Worm (Caenorhabditis elegans) whole organism, midembryonic: ENCODE data around the gene cyp-32B1.

ENCODE experiments used
- T22C8.4 ChIP-seq: fragments of 200-800 bp; sonication (Bioruptor generic); IDR thresholded peaks from 2 replicates; pipeline ENCODE4 v1.3.6; 2022; ENCODE audit warnings: missing genetic modification characterization, missing compliant biosample characterization
- cog-1 ChIP-seq: sonication (generic microtip); optimal IDR thresholded peaks from 2 replicates; lab custom pipeline; 2016; ENCODE audit warnings: missing genetic modification characterization, missing compliant biosample characterization
- flt-1 ChIP-seq: fragments of 200-800 bp; sonication (Bioruptor generic); IDR thresholded peaks from 2 replicates; pipeline ENCODE4 v1.3.6; 2022; ENCODE audit warnings: missing genetic modification characterization, missing compliant biosample characterization
- klf-2 ChIP-seq: fragments of 200-800 bp; sonication (Bioruptor generic); conservative IDR thresholded peaks from 2 replicates; pipeline ENCODE4 v1.3.6; 2022; ENCODE audit warnings: missing genetic modification reagents, missing genetic modification characterization, missing compliant biosample characterization
- med-1 ChIP-seq: sonication (generic microtip); optimal IDR thresholded peaks from 2 replicates; lab custom pipeline; 2017; ENCODE audit warnings: missing genetic modification characterization, mild to moderate bottlenecking, missing compliant biosample characterization, antibody characterized with exemption, missing genetic modification reagents; ENCODE audit not compliant: insufficient read depth
- ref-1 ChIP-seq: fragments of 200-800 bp; sonication (Bioruptor generic); conservative IDR thresholded peaks from 2 replicates; pipeline ENCODE4 v1.3.6; 2022; ENCODE audit warnings: missing genetic modification reagents, missing genetic modification characterization, missing compliant biosample characterization
- tab-1 ChIP-seq: fragments of 200-800 bp; sonication (Bioruptor generic); IDR thresholded peaks from 2 replicates; pipeline ENCODE4 v1.3.6; 2022; ENCODE audit warnings: missing genetic modification characterization, missing compliant biosample characterization
- ztf-23 ChIP-seq: fragments of 200-800 bp; sonication (Bioruptor generic); IDR thresholded peaks from 2 replicates; pipeline ENCODE4 v1.3.6; 2022; ENCODE audit warnings: missing genetic modification reagents, missing genetic modification characterization, missing compliant biosample characterization
- ztf-29 ChIP-seq: fragments of 200-800 bp; sonication (Bioruptor generic); IDR thresholded peaks from 2 replicates; pipeline ENCODE4 v1.3.6; 2022; ENCODE audit warnings: missing genetic modification reagents, missing genetic modification characterization, missing compliant biosample characterization

The cyp-32B1 gene

DNA sequence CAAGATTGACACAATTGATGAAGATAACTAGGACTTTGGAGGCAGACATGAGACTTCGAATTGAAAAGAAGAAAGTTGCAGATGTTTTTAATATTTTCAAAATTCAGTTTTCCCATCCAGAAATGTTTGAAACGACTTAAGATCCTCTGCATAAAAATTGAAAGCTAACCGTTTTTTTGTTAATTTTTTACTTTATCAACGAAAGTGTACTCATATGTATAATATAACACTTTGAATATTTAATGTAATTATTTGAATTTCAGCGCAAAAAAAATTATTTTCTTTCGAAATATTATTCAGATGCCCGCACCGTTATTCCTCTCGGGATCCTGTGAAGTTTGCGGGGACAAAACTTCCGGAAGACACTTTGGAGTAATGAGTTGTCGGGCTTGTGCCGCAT is 25.7 kb upstream of the cyp-32B1 start, which contains the start of gene nhr-18:
Gene nhr-18, plus strand, starts transcription at position 301 of the 400 bp plus-strand sequence.
- TF ChIP-seq klf-2 (GFP tag; lab: Robert Waterston, UW) = no peak
- no peak for TF ChIP-seq ztf-23 (GFP tag; lab: Robert Waterston, UW)
- no peak for TF ChIP-seq cog-1 (tag; lab: Kevin White, UChicago)
- TF ChIP-seq flt-1 = no peak
- TF ChIP-seq ref-1 = no peak

DNA sequence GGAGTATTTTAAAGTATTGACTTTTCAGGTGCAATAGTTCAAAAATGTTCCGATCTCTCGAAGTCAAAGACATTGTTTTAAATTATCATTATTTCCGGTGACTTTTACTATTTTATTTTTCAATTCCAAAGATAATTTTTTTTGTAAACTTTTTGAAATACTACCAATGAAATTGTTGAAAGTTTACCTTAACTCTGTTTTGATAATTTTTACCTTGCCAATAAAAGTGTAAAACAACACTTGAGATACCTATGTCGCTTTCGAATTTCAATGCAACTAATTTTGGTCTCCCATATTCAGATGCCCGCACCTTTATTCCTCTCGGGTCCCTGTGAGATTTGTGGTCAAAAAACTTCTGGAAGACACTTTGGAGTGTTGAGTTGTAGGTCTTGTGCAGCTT is 23.9 kb upstream of the cyp-32B1 start, which contains the start of gene nhr-103:
Gene nhr-103, plus strand, starts transcription at position 301 of the 400 bp plus-strand sequence.
- TF ChIP-seq cog-1 (tag; lab: Kevin White, UChicago) (no peak), ztf-23 (GFP tag; lab: Robert Waterston, UW) (no peak), klf-2 (GFP tag; lab: Robert Waterston, UW) (no peak), ref-1 (no peak), flt-1 (no peak), med-1 (no peak), T22C8.4 (GFP tag; lab: Robert Waterston, UW) (no peak), ztf-29 (no peak), tab-1 (GFP tag; lab: Robert Waterston, UW) (no peak)

ce11 chrV:2221764-2222163 is 20.5 kb upstream of the cyp-32B1 start, which contains the start of gene nhr-128:
Gene nhr-128, plus strand, starts transcription at chrV:2222064.
- TF ChIP-seq flt-1 = no peak
- no peak for TF ChIP-seq cog-1 (tag; lab: Kevin White, UChicago)
- no peak for TF ChIP-seq klf-2 (GFP tag; lab: Robert Waterston, UW)
- no peak for TF ChIP-seq ztf-23 (GFP tag; lab: Robert Waterston, UW)

- TF ChIP-seq cog-1 (tag; lab: Kevin White, UChicago) = no peak
- TF ChIP-seq med-1 = no peak
- TF ChIP-seq klf-2 (GFP tag; lab: Robert Waterston, UW) = no peak
- no peak for TF ChIP-seq tab-1 (GFP tag; lab: Robert Waterston, UW)
- no peak for TF ChIP-seq ztf-23 (GFP tag; lab: Robert Waterston, UW)
- TF ChIP-seq ztf-29 = no peak
- no peak for TF ChIP-seq flt-1
- TF ChIP-seq ref-1 = no peak
Observed at ce11 chrV:2218803-2219202, 17.6 kb upstream of the cyp-32B1 start, which contains the start of gene nhr-56. Gene nhr-56, plus strand, starts transcription at chrV:2219004.

DNA sequence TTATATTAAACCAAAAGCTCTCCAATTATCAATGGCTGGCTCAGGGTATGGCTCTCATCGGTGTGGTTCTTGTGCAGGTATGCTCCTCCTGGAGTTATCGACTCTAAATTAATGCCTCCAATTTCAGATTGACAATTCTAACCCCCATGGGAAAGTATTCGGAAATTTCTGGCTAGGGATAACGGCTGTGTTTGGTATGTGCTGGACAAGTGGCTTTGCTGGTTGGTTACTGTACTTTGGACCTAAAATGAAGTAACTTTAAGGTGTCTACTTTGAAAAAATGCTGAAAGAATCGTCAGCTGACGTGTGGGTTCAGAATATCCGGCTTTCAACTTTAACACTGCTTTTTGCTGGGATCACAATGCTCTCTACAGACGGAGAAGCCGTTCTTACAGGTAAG is 15.7 kb upstream of the cyp-32B1 start:
- TF ChIP-seq cog-1 (tag; lab: Kevin White, UChicago) (no peak), T22C8.4 (GFP tag; lab: Robert Waterston, UW) (no peak), tab-1 (GFP tag; lab: Robert Waterston, UW) (no peak), ztf-29 (no peak), klf-2 (GFP tag; lab: Robert Waterston, UW) (no peak), ref-1 (no peak), flt-1 (no peak), med-1 (no peak), ztf-23 (GFP tag; lab: Robert Waterston, UW) (no peak)

- TF ChIP-seq T22C8.4 (GFP tag; lab: Robert Waterston, UW) (no peak), flt-1 (no peak), cog-1 (tag; lab: Kevin White, UChicago) (no peak), med-1 (no peak), ztf-23 (GFP tag; lab: Robert Waterston, UW) (no peak), ref-1 (no peak), ztf-29 (no peak)
Observed at ce11 chrV:2215352-2215751, 14.1 kb upstream of the cyp-32B1 start, which contains the start of gene nstp-8. Gene nstp-8, plus strand, starts transcription at chrV:2215652.

ce11 chrV:2214428-2215038 is 13.3 kb upstream of the cyp-32B1 start, which contains the start of gene nhr-184:
Gene nhr-184, minus strand, starts transcription at chrV:2214478.
- TF ChIP-seq cog-1 (tag; lab: Kevin White, UChicago) = no peak
- TF ChIP-seq ztf-29 = no peak
- no peak for TF ChIP-seq ref-1
- TF ChIP-seq tab-1 (GFP tag; lab: Robert Waterston, UW) = no peak
- no peak for TF ChIP-seq ztf-23 (GFP tag; lab: Robert Waterston, UW)
- TF ChIP-seq med-1 = no peak
- TF ChIP-seq T22C8.4 (GFP tag; lab: Robert Waterston, UW) = no peak
- TF ChIP-seq klf-2 (GFP tag; lab: Robert Waterston, UW) = no peak
- no peak for TF ChIP-seq flt-1

- TF ChIP-seq tab-1 (GFP tag; lab: Robert Waterston, UW) (no peak), klf-2 (GFP tag; lab: Robert Waterston, UW) (no peak), cog-1 (tag; lab: Kevin White, UChicago) (no peak), med-1 (no peak)
Observed at ce11 chrV:2211936-2212335, 10.7 kb upstream of the cyp-32B1 start, which contains the start of gene nhr-133. Gene nhr-133, minus strand, starts transcription at chrV:2212118.

DNA sequence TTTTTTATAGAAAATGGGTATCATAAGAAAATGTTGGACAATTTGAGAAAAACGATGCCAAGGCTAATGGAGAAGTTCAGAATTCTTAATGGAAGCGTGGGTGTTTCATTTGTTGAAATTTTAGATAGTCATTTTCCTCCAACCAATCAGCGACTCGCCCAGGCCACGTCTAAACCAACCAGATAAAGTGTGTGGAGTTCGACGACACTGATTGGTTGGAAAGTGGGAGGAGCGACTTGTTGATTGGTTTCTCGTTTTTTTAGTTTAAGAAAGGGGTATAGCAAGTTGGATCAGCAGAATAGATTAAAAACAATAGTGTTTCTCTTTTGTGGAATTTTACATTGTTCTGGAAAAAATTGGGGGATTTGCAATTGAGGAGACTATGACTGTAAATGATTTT is 6.3 kb upstream of the cyp-32B1 start:
- no peak for TF ChIP-seq ztf-29
- TF ChIP-seq T22C8.4 (GFP tag; lab: Robert Waterston, UW) = no peak
- no peak for TF ChIP-seq med-1
- TF ChIP-seq tab-1 (GFP tag; lab: Robert Waterston, UW) = no peak
- no peak for TF ChIP-seq ztf-23 (GFP tag; lab: Robert Waterston, UW)

DNA sequence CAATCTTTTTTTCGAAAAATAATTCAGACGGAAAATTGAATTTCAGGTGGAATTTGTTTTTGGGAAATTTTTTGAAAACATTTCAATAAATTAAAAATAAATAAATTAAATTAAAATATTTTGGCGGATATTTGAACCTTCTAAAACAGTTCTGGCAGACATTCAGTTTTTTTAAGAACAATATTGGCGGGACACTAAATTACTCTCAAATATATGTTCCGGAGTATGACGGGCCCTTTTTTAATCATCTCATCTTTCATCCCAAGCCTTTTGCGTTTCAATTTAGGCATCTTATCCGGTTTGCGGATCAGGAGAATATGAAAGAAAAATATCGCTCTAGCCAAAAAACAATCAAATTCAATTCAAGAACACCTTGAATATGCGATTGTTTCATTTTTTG is 5.6 kb upstream of the cyp-32B1 start, which contains the start of gene svh-11:
Gene svh-11, plus strand, starts transcription at position 301 of the 400 bp plus-strand sequence.
- TF ChIP-seq T22C8.4 (GFP tag; lab: Robert Waterston, UW) = no peak

- no peak for TF ChIP-seq med-1
- no peak for TF ChIP-seq flt-1
- no peak for TF ChIP-seq ref-1
- TF ChIP-seq ztf-29 = no peak
- TF ChIP-seq T22C8.4 (GFP tag; lab: Robert Waterston, UW) = no peak
- TF ChIP-seq cog-1 (tag; lab: Kevin White, UChicago) = no peak
- no peak for TF ChIP-seq klf-2 (GFP tag; lab: Robert Waterston, UW)
Observed at ce11 chrV:2206181-2206580, 5.0 kb upstream of the cyp-32B1 start, which contains the start of gene srt-40. Gene srt-40, minus strand, starts transcription at chrV:2206281.
